Fruit fly (Drosophila melanogaster) whole organism, embryonic: ENCODE data around the gene Nepl18.

Experiments used
- Abd-B ChIP-seq: fragments of 200-800 bp; sonication (Bioruptor generic); optimal IDR thresholded peaks from 2 replicates; lab custom pipeline; 2018; ENCODE audit warnings: missing biosample characterization, mild to moderate bottlenecking, missing genetic modification characterization, moderate library complexity
- B-H2 ChIP-seq: fragments of 200-800 bp; sonication (Bioruptor generic); optimal IDR thresholded peaks from 2 replicates; lab custom pipeline; 2018; ENCODE audit warnings: missing biosample characterization, mild to moderate bottlenecking, missing genetic modification characterization
- CG10565 ChIP-seq: fragments of 200-800 bp; sonication (Bioruptor generic); optimal IDR thresholded peaks from 3 replicates; lab custom pipeline; 2016; ENCODE audit warnings: missing biosample characterization, mild to moderate bottlenecking, missing genetic modification characterization
- CG11504 ChIP-seq: fragments of 200-800 bp; sonication (Bioruptor generic); optimal IDR thresholded peaks from 3 replicates; lab custom pipeline; 2019; ENCODE audit warnings: missing biosample characterization, mild to moderate bottlenecking, missing genetic modification characterization, moderate library complexity
- CG13624 ChIP-seq: fragments of 200-800 bp; sonication (Bioruptor generic); optimal IDR thresholded peaks from 2 replicates; lab custom pipeline; 2016; ENCODE audit warnings: missing biosample characterization, missing genetic modification characterization
- CG14050 ChIP-seq: fragments of 200-800 bp; sonication (Bioruptor generic); IDR thresholded peaks from 3 replicates; pipeline ENCODE4 v1.3.6; 2022; ENCODE audit warnings: missing biosample characterization, missing genetic modification characterization
- CG14710 ChIP-seq: fragments of 200-800 bp; sonication (Bioruptor generic); optimal IDR thresholded peaks from 3 replicates; lab custom pipeline; 2019; ENCODE audit warnings: missing biosample characterization, mild to moderate bottlenecking, missing genetic modification characterization, moderate library complexity
- CG1647 ChIP-seq: fragments of 200-800 bp; sonication (Bioruptor generic); optimal IDR thresholded peaks from 3 replicates; lab custom pipeline; 2016; ENCODE audit warnings: missing biosample characterization, missing genetic modification characterization
- CG18011 ChIP-seq: fragments of 200-800 bp; sonication (Bioruptor generic); optimal IDR thresholded peaks from 2 replicates; lab custom pipeline; 2017; ENCODE audit warnings: missing biosample characterization, missing genetic modification characterization, mild to moderate bottlenecking, moderate library complexity, missing genotype
- CG1832 ChIP-seq: fragments of 200-800 bp; sonication (Bioruptor generic); optimal IDR thresholded peaks from 2 replicates; lab custom pipeline; 2017; ENCODE audit warnings: missing biosample characterization, mild to moderate bottlenecking, missing genetic modification characterization, inconsistent platforms
- CG33213 ChIP-seq: fragments of 200-800 bp; sonication (Bioruptor generic); optimal IDR thresholded peaks from 3 replicates; lab custom pipeline; 2016; ENCODE audit warnings: missing biosample characterization, missing genetic modification characterization
- CG3847 ChIP-seq: fragments of 200-800 bp; sonication (Bioruptor generic); IDR thresholded peaks from 2 replicates; pipeline ENCODE4 v1.3.6; 2022; ENCODE audit warnings: missing biosample characterization, missing genetic modification characterization
- CG3995 ChIP-seq: fragments of 200-800 bp; sonication (Bioruptor generic); optimal IDR thresholded peaks from 3 replicates; lab custom pipeline; 2016; ENCODE audit warnings: missing biosample characterization, missing genetic modification characterization
- CG42726 ChIP-seq: fragments of 200-800 bp; sonication (Bioruptor generic); IDR thresholded peaks from 2 replicates; pipeline ENCODE4 v1.3.6; 2022; ENCODE audit warnings: missing biosample characterization, missing genetic modification characterization; ENCODE audit not compliant: partially characterized antibody
- CG6654 ChIP-seq: fragments of 200-800 bp; sonication (Bioruptor generic); optimal IDR thresholded peaks from 2 replicates; lab custom pipeline; 2017; ENCODE audit warnings: missing biosample characterization, mild to moderate bottlenecking, missing genetic modification characterization
- CG7556 ChIP-seq: fragments of 200-800 bp; sonication (Bioruptor generic); optimal IDR thresholded peaks from 2 replicates; lab custom pipeline; 2017; ENCODE audit warnings: missing biosample characterization, mild to moderate bottlenecking, missing genetic modification characterization
- CG9876 ChIP-seq: fragments of 200-800 bp; sonication (Bioruptor generic); optimal IDR thresholded peaks from 2 replicates; lab custom pipeline; 2016; ENCODE audit warnings: missing biosample characterization, missing genetic modification characterization
- CHES-1-like ChIP-seq: fragments of 200-800 bp; sonication (Bioruptor generic); optimal IDR thresholded peaks from 2 replicates; lab custom pipeline; 2016; ENCODE audit warnings: missing biosample characterization, missing genetic modification characterization
- Fer1 ChIP-seq: fragments of 200-800 bp; sonication (Bioruptor generic); optimal IDR thresholded peaks from 2 replicates; lab custom pipeline; 2017; ENCODE audit warnings: missing biosample characterization, mild to moderate bottlenecking, missing genetic modification characterization
- HHEX ChIP-seq: fragments of 200-800 bp; sonication (Bioruptor generic); optimal IDR thresholded peaks from 3 replicates; lab custom pipeline; 2017; ENCODE audit warnings: missing biosample characterization, mild to moderate bottlenecking, missing genetic modification characterization, missing genetic modification reagents
- Hsf ChIP-seq: fragments of 200-800 bp; sonication (Bioruptor generic); optimal IDR thresholded peaks from 3 replicates; lab custom pipeline; 2016; ENCODE audit warnings: missing biosample characterization, missing genetic modification characterization
- MTF-1 ChIP-seq: fragments of 200-800 bp; sonication (Bioruptor generic); optimal IDR thresholded peaks from 2 replicates; lab custom pipeline; 2018; ENCODE audit warnings: missing biosample characterization, mild to moderate bottlenecking, missing genetic modification characterization, borderline replicate concordance
- Med ChIP-seq: fragments of 200-800 bp; sonication (Bioruptor generic); peaks from one replicate; lab custom pipeline; 2016; ENCODE audit warnings: missing biosample characterization, missing genetic modification characterization, mild to moderate bottlenecking, inconsistent platforms, moderate library complexity
- Nf-YB ChIP-seq: fragments of 200-800 bp; sonication (Bioruptor generic); optimal IDR thresholded peaks from 3 replicates; lab custom pipeline; 2019; ENCODE audit warnings: missing biosample characterization, mild to moderate bottlenecking, missing genetic modification characterization, moderate library complexity
- Ptx1 ChIP-seq: fragments of 200-800 bp; sonication (Bioruptor generic); IDR thresholded peaks from 2 replicates; pipeline ENCODE4 v1.3.6; 2022; ENCODE audit warnings: missing biosample characterization, missing genetic modification characterization
- amos ChIP-seq: fragments of 200-800 bp; sonication (Bioruptor generic); IDR thresholded peaks from 2 replicates; pipeline ENCODE4 v1.3.6; 2022; ENCODE audit warnings: missing biosample characterization, missing genetic modification characterization; ENCODE audit not compliant: partially characterized antibody
- bigmax ChIP-seq: fragments of 200-800 bp; sonication (Bioruptor generic); optimal IDR thresholded peaks from 2 replicates; lab custom pipeline; 2018; ENCODE audit warnings: missing biosample characterization, mild to moderate bottlenecking, missing genetic modification characterization
- crp ChIP-seq, 2 experiments: fragments of 200-800 bp; sonication (Bioruptor generic); optimal IDR thresholded peaks; 2 replicates in 1 of 2; 3 replicates in 1 of 2; lab custom pipeline; 2017; ENCODE audit warnings: missing biosample characterization in 2 of 2, missing genetic modification characterization in 2 of 2, mild to moderate bottlenecking in 1 of 2, moderate library complexity in 1 of 2
- dan ChIP-seq: fragments of 200-800 bp; sonication (Bioruptor generic); IDR thresholded peaks from 2 replicates; pipeline ENCODE4 v1.3.6; 2022; ENCODE audit warnings: missing biosample characterization, missing genetic modification characterization
- dmrt99B ChIP-seq: fragments of 200-800 bp; sonication (Bioruptor generic); optimal IDR thresholded peaks from 2 replicates; lab custom pipeline; 2018; ENCODE audit warnings: missing biosample characterization, mild to moderate bottlenecking, missing genetic modification characterization, moderate library complexity
- en ChIP-seq: fragments of 200-800 bp; sonication (Bioruptor generic); optimal IDR thresholded peaks from 2 replicates; lab custom pipeline; 2016; ENCODE audit warnings: missing biosample characterization, missing genetic modification characterization
- fd96Cb ChIP-seq: fragments of 200-800 bp; sonication (Bioruptor generic); optimal IDR thresholded peaks from 2 replicates; lab custom pipeline; 2018; ENCODE audit warnings: missing biosample characterization, mild to moderate bottlenecking, missing genetic modification characterization, moderate library complexity
- fu2 ChIP-seq: fragments of 200-800 bp; sonication (Bioruptor generic); optimal IDR thresholded peaks from 2 replicates; lab custom pipeline; 2016; ENCODE audit warnings: missing biosample characterization, missing genetic modification characterization
- gsb ChIP-seq: fragments of 200-800 bp; sonication (Bioruptor generic); IDR thresholded peaks from 2 replicates; pipeline ENCODE4 v1.3.6; 2022; ENCODE audit warnings: missing biosample characterization, missing genetic modification characterization
- gsb-n ChIP-seq: fragments of 200-800 bp; sonication (Bioruptor generic); optimal IDR thresholded peaks from 3 replicates; lab custom pipeline; 2018; ENCODE audit warnings: missing biosample characterization, mild to moderate bottlenecking, missing genetic modification characterization
- insv ChIP-seq, 2 experiments: fragments of 200-800 bp; sonication (Bioruptor generic); optimal IDR thresholded peaks; 3 replicates each; lab custom pipeline; 2016 to 2018; ENCODE audit warnings: missing biosample characterization in 2 of 2, missing genetic modification characterization in 2 of 2
- kah ChIP-seq: fragments of 200-800 bp; sonication (Bioruptor generic); optimal IDR thresholded peaks from 2 replicates; lab custom pipeline; 2018; ENCODE audit warnings: missing biosample characterization, mild to moderate bottlenecking, missing genetic modification characterization
- lov ChIP-seq, 2 experiments: fragments of 200-800 bp in 1 of 2; fragments of >200 bp in 1 of 2; sonication (Bioruptor generic) in 1 of 2; IDR thresholded peaks in 1 of 2; optimal IDR thresholded peaks in 1 of 2; 2 replicates in 1 of 2; 3 replicates in 1 of 2; pipeline versions ENCODE4 v1.3.6 to Lab custom; 2017 to 2022; ENCODE audit warnings: missing biosample characterization in 1 of 2, missing genetic modification characterization in 1 of 2
- mld ChIP-seq: fragments of 200-800 bp; sonication (Bioruptor generic); IDR thresholded peaks from 3 replicates; pipeline ENCODE4 v1.3.6; 2022; ENCODE audit warnings: missing biosample characterization, missing genetic modification characterization; ENCODE audit not compliant: partially characterized antibody
- ro ChIP-seq: fragments of 200-800 bp; sonication (Bioruptor generic); IDR thresholded peaks from 2 replicates; pipeline ENCODE4 v1.3.6; 2022; ENCODE audit warnings: missing biosample characterization, missing genetic modification characterization
- salm ChIP-seq: fragments of 200-800 bp; sonication (Bioruptor generic); optimal IDR thresholded peaks from 2 replicates; lab custom pipeline; 2018; ENCODE audit warnings: missing biosample characterization, mild to moderate bottlenecking, missing genetic modification characterization
- sisA ChIP-seq: fragments of 200-800 bp; sonication (Bioruptor generic); IDR thresholded peaks from 2 replicates; pipeline ENCODE4 v1.3.6; 2022; ENCODE audit warnings: missing biosample characterization, missing genetic modification characterization
- tgo ChIP-seq: fragments of 200-800 bp; sonication (Bioruptor generic); IDR thresholded peaks from 3 replicates; pipeline ENCODE4 v1.3.6; 2022; ENCODE audit warnings: missing biosample characterization, missing genetic modification characterization
- tio ChIP-seq: fragments of 200-800 bp; sonication (Bioruptor generic); optimal IDR thresholded peaks from 2 replicates; lab custom pipeline; 2017; ENCODE audit warnings: missing biosample characterization, missing genetic modification characterization, inconsistent platforms
- vnd ChIP-seq: fragments of 200-800 bp; sonication (Bioruptor generic); IDR thresholded peaks from 3 replicates; pipeline ENCODE4 v1.3.6; 2022; ENCODE audit warnings: missing biosample characterization, missing genetic modification characterization; ENCODE audit not compliant: partially characterized antibody
- yki ChIP-seq: fragments of >200 bp; optimal IDR thresholded peaks from 3 replicates; lab custom pipeline; 2018
- zf30C ChIP-seq: fragments of 200-800 bp; sonication (Bioruptor generic); optimal IDR thresholded peaks from 3 replicates; lab custom pipeline; 2018; ENCODE audit warnings: missing biosample characterization, mild to moderate bottlenecking, missing genetic modification characterization

The Nepl18 gene

DNA sequence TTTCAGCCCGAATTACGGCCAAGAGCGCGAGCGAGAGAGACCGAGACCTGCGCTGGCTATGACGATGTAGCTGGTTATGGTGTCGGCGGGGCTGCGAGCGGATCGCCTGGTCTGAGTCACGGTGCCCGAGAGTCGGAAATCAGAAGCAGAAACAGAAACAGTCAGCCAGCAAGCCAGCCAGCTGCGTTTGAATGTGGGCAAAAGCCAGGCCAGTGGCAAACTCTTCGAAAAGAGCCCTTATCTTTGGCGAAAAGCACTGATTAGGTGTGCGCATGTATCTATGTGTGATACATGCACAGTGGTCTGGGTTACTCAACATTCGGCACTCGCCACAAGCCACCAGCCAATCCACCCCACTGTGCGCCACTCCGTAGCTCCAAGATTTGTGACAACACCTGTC is 44.2 kb upstream of the Nepl18 start (continued):
- no peak for TF ChIP-seq CHES-1-like (GFP tag; lab: Kevin White, UChicago)
- no peak for TF ChIP-seq CG33213 (GFP tag; lab: Kevin White, UChicago)
- no peak for TF ChIP-seq tio (GFP tag; lab: Kevin White, UChicago)
- TF ChIP-seq Nf-YB: no peak
- TF ChIP-seq mld: no peak
- TF ChIP-seq HHEX (GFP tag; lab: Kevin White, UChicago): peak; percentile 1
- no peak for TF ChIP-seq CG7556 (GFP tag; lab: Kevin White, UChicago)
- no peak; the same call in 1 of the 2 replicates for TF ChIP-seq sisA (GFP tag; lab: Robert Waterston, UW)
- TF ChIP-seq en: no peak
- TF ChIP-seq salm (tag; lab: Kevin White, UChicago): no peak
- TF ChIP-seq Abd-B (GFP tag; lab: Kevin White, UChicago): no peak
- no peak for TF ChIP-seq CG42726
- no peak for TF ChIP-seq dan (GFP tag; lab: Robert Waterston, UW)
- no peak; the same call in 1 of the 2 replicates for TF ChIP-seq amos (GFP tag; lab: Robert Waterston, UW)
- TF ChIP-seq ro (GFP tag; lab: Robert Waterston, UW): no peak
- no peak for TF ChIP-seq crp (GFP tag; optimal IDR thresholded peaks at IDR 0.05; lab: Kevin White, UChicago)
- TF ChIP-seq CG1647 (GFP tag; lab: Kevin White, UChicago): peak; percentile 50
- no peak for TF ChIP-seq vnd (GFP tag; lab: Robert Waterston, UW)
- no peak for TF ChIP-seq CG11504 (tag; lab: Kevin White, UChicago)
- TF ChIP-seq CG18011: no peak
- no peak for TF ChIP-seq B-H2 (GFP tag; lab: Kevin White, UChicago)
- TF ChIP-seq CG10565 (GFP tag; lab: Kevin White, UChicago): no peak
- 0 out of 2 replicates have a peak, but pooled peaks have one; percentile 4 for TF ChIP-seq CG3847 (GFP tag; lab: Robert Waterston, UW)
- no peak for TF ChIP-seq tgo (GFP tag; lab: Robert Waterston, UW)
- TF ChIP-seq CG14710: no peak
- no peak for TF ChIP-seq insv (GFP tag; optimal IDR thresholded peaks at IDR 0.05; lab: Kevin White, UChicago)
- no peak for TF ChIP-seq CG3995
- TF ChIP-seq CG1832 (GFP tag; lab: Kevin White, UChicago): no peak
- no peak for TF ChIP-seq bigmax (GFP tag; lab: Kevin White, UChicago)
- TF ChIP-seq Hsf: no peak
- TF ChIP-seq CG14050 (GFP tag; lab: Robert Waterston, UW): no peak
- peak; percentile 84 for TF ChIP-seq Med (GFP tag; lab: Kevin White, UChicago)
- no peak for TF ChIP-seq zf30C (GFP tag; lab: Kevin White, UChicago)
- peak; percentile 28 for TF ChIP-seq Fer1 (GFP tag; lab: Kevin White, UChicago)
- peak; percentile 17; the same call in 1 of the 2 replicates for TF ChIP-seq Ptx1 (GFP tag; lab: Robert Waterston, UW)
- TF ChIP-seq dmrt99B (tag; lab: Kevin White, UChicago): no peak
- TF ChIP-seq lov (optimal IDR thresholded peaks at IDR 0.05; lab: Kevin White, UChicago): no peak
- TF ChIP-seq lov (GFP tag; IDR thresholded peaks at IDR 0.05; lab: Robert Waterston, UW): 0 out of 3 replicates have a peak, but pooled peaks have one; percentile 16
- TF ChIP-seq CG13624 (GFP tag; lab: Kevin White, UChicago): no peak
- TF ChIP-seq fu2 (GFP tag; lab: Kevin White, UChicago): no peak
- TF ChIP-seq yki: no peak
- TF ChIP-seq fd96Cb: no peak
- no peak for TF ChIP-seq CG9876 (GFP tag; lab: Kevin White, UChicago)
- no peak for TF ChIP-seq CG6654 (GFP tag; lab: Kevin White, UChicago)
- no peak for TF ChIP-seq gsb (GFP tag; lab: Robert Waterston, UW)
- no peak for TF ChIP-seq MTF-1 (GFP tag; lab: Kevin White, UChicago)
- TF ChIP-seq gsb-n: no peak
- peak; percentile 5 for TF ChIP-seq kah
- TF ChIP-seq, all 482 proteins: peak for 53
